Fruit fly (Drosophila melanogaster): ENCODE measurements around the gene yem.

Gene yem

dm6 chr3R:29148072-29148471 is 25.4 kb upstream of the yem start, which contains the start of the genes CG11882 and Pglym78 (continued):
- peak; percentile 62; the same call in 2 of the 3 replicates for TF ChIP-seq CG6791 (GFP tag; IDR thresholded peaks at IDR 0.05; ENCODE audit: partially characterized antibody)
- no peak for TF ChIP-seq CG10979 (tag; optimal IDR thresholded peaks at IDR 0.05)
- TF ChIP-seq sr (GFP tag; IDR thresholded peaks at IDR 0.05) = no peak
- peak; percentile 45 for TF ChIP-seq MTF-1 (GFP tag; optimal IDR thresholded peaks at IDR 0.05; ENCODE audit: borderline replicate concordance)
- TF ChIP-seq CG13287 (GFP tag; IDR thresholded peaks at IDR 0.05; ENCODE audit: partially characterized antibody) = peak; percentile 78
- TF ChIP-seq Hey (tag; optimal IDR thresholded peaks at IDR 0.05) = no peak
- no peak for TF ChIP-seq Taf1 (GFP tag; IDR thresholded peaks at IDR 0.05)
- no peak for TF ChIP-seq lbe (GFP tag; optimal IDR thresholded peaks at IDR 0.05)
- TF ChIP-seq CG17186 (GFP tag; optimal IDR thresholded peaks at IDR 0.05) = peak; percentile 92
- TF ChIP-seq CG33557 (GFP tag; optimal IDR thresholded peaks at IDR 0.05) = no peak
- peak; percentile 73 for TF ChIP-seq chn (GFP tag; optimal IDR thresholded peaks at IDR 0.05)
- TF ChIP-seq CG3281 (GFP tag; optimal IDR thresholded peaks at IDR 0.05) = no peak
- no peak for TF ChIP-seq CG43689 (GFP tag; IDR thresholded peaks at IDR 0.05)
- no peak for TF ChIP-seq dati (GFP tag; IDR thresholded peaks at IDR 0.05)
- peak; percentile 51 for TF ChIP-seq bab2 (GFP tag; optimal IDR thresholded peaks at IDR 0.05)
- TF ChIP-seq onecut (GFP tag; IDR thresholded peaks at IDR 0.05) = peak; percentile 31; the same call in 1 of the 2 replicates
- TF ChIP-seq CG6854 (GFP tag; optimal IDR thresholded peaks at IDR 0.05) = peak; percentile 21
- peak; percentile 73 for TF ChIP-seq sug (tag; optimal IDR thresholded peaks at IDR 0.05)
- TF ChIP-seq HHEX (GFP tag; optimal IDR thresholded peaks at IDR 0.05) = no peak
- TF ChIP-seq NC2α (GFP tag; optimal IDR thresholded peaks at IDR 0.05) = peak; percentile 30
- peak; percentile 4 for TF ChIP-seq bigmax (GFP tag; optimal IDR thresholded peaks at IDR 0.05)
- no peak for TF ChIP-seq ash1 (GFP tag; optimal IDR thresholded peaks at IDR 0.05)
- no peak for TF ChIP-seq mld (GFP tag; IDR thresholded peaks at IDR 0.05; ENCODE audit: partially characterized antibody)
- no peak for TF ChIP-seq Sox102F (GFP tag; optimal IDR thresholded peaks at IDR 0.05)
- peak; percentile 39 for TF ChIP-seq NfI (GFP tag; optimal IDR thresholded peaks at IDR 0.05)
- peak; percentile 70 for TF ChIP-seq jumu (GFP tag; optimal IDR thresholded peaks at IDR 0.05)
- peak; percentile 48; the same call in 1 of the 2 replicates for TF ChIP-seq CG11247 (GFP tag; IDR thresholded peaks at IDR 0.05)
- TF ChIP-seq az2 (GFP tag; optimal IDR thresholded peaks at IDR 0.05) = no peak
- TF ChIP-seq fru (optimal IDR thresholded peaks at IDR 0.05) = no peak
- no peak for TF ChIP-seq cad (GFP tag; optimal IDR thresholded peaks at IDR 0.05)
- no peak for TF ChIP-seq eve (GFP tag; optimal IDR thresholded peaks at IDR 0.05)
- no peak for TF ChIP-seq cato (GFP tag; optimal IDR thresholded peaks at IDR 0.05; ENCODE audit: borderline replicate concordance)
- TF ChIP-seq kay (GFP tag; optimal IDR thresholded peaks at IDR 0.05) = peak; percentile 20
- TF ChIP-seq da (GFP tag; optimal IDR thresholded peaks at IDR 0.05) = peak; percentile 79
- TF ChIP-seq ci (GFP tag; IDR thresholded peaks at IDR 0.05) = peak; percentile 83
- TF ChIP-seq Tbp (GFP tag; optimal IDR thresholded peaks at IDR 0.05) = no peak
- TF ChIP-seq Atf3 (GFP tag; optimal IDR thresholded peaks at IDR 0.05) = no peak
- TF ChIP-seq CG11085 (GFP tag; IDR thresholded peaks at IDR 0.05) = no peak
- no peak for TF ChIP-seq CG10462 (GFP tag; optimal IDR thresholded peaks at IDR 0.05)
- TF ChIP-seq en (GFP tag; optimal IDR thresholded peaks at IDR 0.05) = peak; percentile 40
- no peak for TF ChIP-seq Neu2 (GFP tag; optimal IDR thresholded peaks at IDR 0.05; ENCODE audit: borderline replicate concordance)
- peak; percentile 23 for TF ChIP-seq CTCF (GFP tag; optimal IDR thresholded peaks at IDR 0.05)
- peak; percentile 61; the same call in 1 of the 3 replicates for TF ChIP-seq otp (GFP tag; IDR thresholded peaks at IDR 0.05)
- TF ChIP-seq sima (GFP tag; optimal IDR thresholded peaks at IDR 0.05) = no peak
- TF ChIP-seq bbx (GFP tag; IDR thresholded peaks at IDR 0.05; ENCODE audit: partially characterized antibody) = peak; percentile 55; the same call in 1 of the 2 replicates
- TF ChIP-seq HLH4C (GFP tag; IDR thresholded peaks at IDR 0.05; ENCODE audit: partially characterized antibody) = peak; percentile 43; the same call in 1 of the 3 replicates
- TF ChIP-seq grn (GFP tag; optimal IDR thresholded peaks at IDR 0.05) = peak; percentile 67
- TF ChIP-seq ap (GFP tag; IDR thresholded peaks at IDR 0.05) = no peak
- TF ChIP-seq Adf1 (GFP tag; IDR thresholded peaks at IDR 0.05) = peak; percentile 65; the same call in 1 of the 2 replicates
- TF ChIP-seq Ada2b (GFP tag; IDR thresholded peaks at IDR 0.05) = peak; percentile 50
- TF ChIP-seq zen2 (GFP tag; IDR thresholded peaks at IDR 0.05; ENCODE audit: partially characterized antibody) = peak; percentile 34; the same call in 1 of the 3 replicates
- no peak for TF ChIP-seq C15 (GFP tag; IDR thresholded peaks at IDR 0.05)

All from whole organism, embryonic.